Worm (Caenorhabditis elegans) whole organism, young adult: ENCODE measurements around the gene zig-4.

ENCODE experiments used
- B0261.1 ChIP-seq: sonication (generic microtip); optimal IDR thresholded peaks from 2 replicates; lab custom pipeline; 2016; ENCODE audit warnings: mild to moderate bottlenecking, missing genetic modification characterization, moderate library complexity, missing compliant biosample characterization
- F10E7.11 ChIP-seq: sonication (generic microtip); optimal IDR thresholded peaks from 2 replicates; lab custom pipeline; 2017; ENCODE audit warnings: mild to moderate bottlenecking, missing genetic modification characterization, moderate library complexity, missing compliant biosample characterization
- F23B12.7 ChIP-seq: sonication (generic microtip); optimal IDR thresholded peaks from 2 replicates; lab custom pipeline; 2017; ENCODE audit warnings: missing genetic modification characterization, mild to moderate bottlenecking, missing compliant biosample characterization, antibody characterized with exemption, moderate library complexity; ENCODE audit not compliant: insufficient read depth
- F33H1.4 ChIP-seq: fragments of 200-800 bp; sonication (Bioruptor generic); IDR thresholded peaks from 2 replicates; pipeline ENCODE4 v1.3.6; 2022; ENCODE audit warnings: missing genetic modification reagents, missing genetic modification characterization, missing compliant biosample characterization
- F55B11.4 ChIP-seq: sonication (generic microtip); optimal IDR thresholded peaks from 2 replicates; lab custom pipeline; 2016; ENCODE audit warnings: missing compliant biosample characterization, missing genetic modification characterization, borderline replicate concordance; ENCODE audit not compliant: insufficient read depth
- F57A8.1 ChIP-seq: fragments of 200-800 bp; sonication (Bioruptor generic); optimal IDR thresholded peaks from 2 replicates; lab custom pipeline; 2018; ENCODE audit warnings: mild to moderate bottlenecking, missing genetic modification characterization, moderate library complexity, missing compliant biosample characterization
- T26A5.8 ChIP-seq: sonication (generic microtip); optimal IDR thresholded peaks from 2 replicates; lab custom pipeline; 2016; ENCODE audit warnings: missing genetic modification characterization, missing compliant biosample characterization
- Y53F4B.3 ChIP-seq: fragments of 200-800 bp; sonication (Bioruptor generic); IDR thresholded peaks from 2 replicates; pipeline ENCODE4 v1.3.6; 2022; ENCODE audit warnings: missing genetic modification reagents, missing genetic modification characterization, missing compliant biosample characterization
- Y79H2A.3 ChIP-seq: fragments of 200-800 bp; sonication (Bioruptor generic); conservative IDR thresholded peaks from 2 replicates; pipeline ENCODE4 v1.3.6; 2022; ENCODE audit warnings: missing genetic modification reagents, missing genetic modification characterization, missing compliant biosample characterization
- Y95B8A.8 ChIP-seq: fragments of 200-800 bp; sonication (Bioruptor generic); IDR thresholded peaks from 2 replicates; pipeline ENCODE4 v1.3.6; 2022; ENCODE audit warnings: missing genetic modification reagents, missing genetic modification characterization, missing compliant biosample characterization
- ZK185.1 ChIP-seq: sonication (generic microtip); optimal IDR thresholded peaks from 2 replicates; lab custom pipeline; 2016; ENCODE audit warnings: mild to moderate bottlenecking, missing genetic modification characterization, missing compliant biosample characterization; ENCODE audit not compliant: poor library complexity, severe bottlenecking
- ama-1 ChIP-seq, 3 experiments: fragments of 150-350 bp in 1 of 3; sonication (generic microtip) in 2 of 3; optimal IDR thresholded peaks; 2 replicates each; lab custom pipeline; 2014 to 2018; ENCODE audit warnings: missing biosample characterization in 2 of 3, missing genetic modification characterization in 2 of 3, missing genetic modification reagents in 2 of 3
- atf-7 ChIP-seq: sonication (generic microtip); optimal IDR thresholded peaks from 2 replicates; lab custom pipeline; 2017; ENCODE audit warnings: mild to moderate bottlenecking, missing genetic modification characterization, missing compliant biosample characterization
- attf-6 ChIP-seq: fragments of 200-800 bp; sonication (Bioruptor generic); IDR thresholded peaks from 2 replicates; pipeline ENCODE4 v1.3.6; 2022; ENCODE audit warnings: missing genetic modification reagents, missing genetic modification characterization, missing compliant biosample characterization
- bed-2 ChIP-seq: fragments of 200-800 bp; sonication (Bioruptor generic); IDR thresholded peaks from 2 replicates; pipeline ENCODE4 v1.3.6; 2022; ENCODE audit warnings: missing genetic modification reagents, missing genetic modification characterization, missing compliant biosample characterization
- ccch-3 ChIP-seq: fragments of 200-800 bp; sonication (Bioruptor generic); optimal IDR thresholded peaks from 2 replicates; lab custom pipeline; 2018; ENCODE audit warnings: mild to moderate bottlenecking, missing genetic modification characterization, missing compliant biosample characterization
- cebp-2 ChIP-seq: fragments of 200-800 bp; sonication (Bioruptor generic); IDR thresholded peaks from 2 replicates; pipeline ENCODE4 v1.3.6; 2022; ENCODE audit warnings: missing genetic modification characterization, missing compliant biosample characterization
- ceh-100 ChIP-seq: fragments of 200-800 bp; sonication (Bioruptor generic); IDR thresholded peaks from 2 replicates; pipeline ENCODE4 v1.3.6; 2022; ENCODE audit warnings: missing genetic modification reagents, missing genetic modification characterization, missing compliant biosample characterization
- ceh-58 ChIP-seq: fragments of 200-800 bp; sonication (Bioruptor generic); IDR thresholded peaks from 2 replicates; pipeline ENCODE4 v1.3.6; 2022; ENCODE audit warnings: missing genetic modification characterization, missing compliant biosample characterization
- die-1 ChIP-seq: sonication (generic microtip); optimal IDR thresholded peaks from 2 replicates; lab custom pipeline; 2016; ENCODE audit warnings: missing genotype, mild to moderate bottlenecking, missing genetic modification characterization, missing compliant biosample characterization
- dox-1 ChIP-seq: fragments of 200-800 bp; sonication (Bioruptor generic); IDR thresholded peaks from 2 replicates; pipeline ENCODE4 v1.3.6; 2022; ENCODE audit warnings: missing genetic modification reagents, missing genetic modification characterization, missing compliant biosample characterization
- hlh-26 ChIP-seq: fragments of 200-800 bp; sonication (Bioruptor generic); conservative IDR thresholded peaks from 2 replicates; pipeline ENCODE4 v1.3.6; 2022; ENCODE audit warnings: missing genetic modification reagents, missing genetic modification characterization, missing compliant biosample characterization
- hmg-1.2 ChIP-seq: fragments of 200-800 bp; sonication (Bioruptor generic); IDR thresholded peaks from 2 replicates; pipeline ENCODE4 v1.3.6; 2022; ENCODE audit warnings: missing genetic modification reagents, missing genetic modification characterization, missing compliant biosample characterization
- hrde-1 ChIP-seq: sonication (generic microtip); optimal IDR thresholded peaks from 2 replicates; lab custom pipeline; 2016; ENCODE audit warnings: missing genetic modification characterization, mild to moderate bottlenecking, missing compliant biosample characterization, moderate library complexity, missing genotype, missing genetic modification reagents, borderline replicate concordance
- hsf-1 ChIP-seq: fragments of 200-800 bp; sonication (Bioruptor generic); IDR thresholded peaks from 2 replicates; pipeline ENCODE4 v1.3.6; 2022; ENCODE audit warnings: missing genetic modification reagents, missing genetic modification characterization, missing compliant biosample characterization
- lag-1 ChIP-seq: fragments of 200-800 bp; sonication (Bioruptor generic); IDR thresholded peaks from 2 replicates; pipeline ENCODE4 v1.3.6; 2022; ENCODE audit warnings: missing genetic modification reagents, missing genetic modification characterization, missing compliant biosample characterization
- let-526 ChIP-seq: fragments of 200-800 bp; sonication (Bioruptor generic); IDR thresholded peaks from 2 replicates; pipeline ENCODE4 v1.3.6; 2022; ENCODE audit warnings: missing genetic modification reagents, missing genetic modification characterization, missing compliant biosample characterization
- madf-6 ChIP-seq: fragments of 200-800 bp; sonication (Bioruptor generic); IDR thresholded peaks from 2 replicates; pipeline ENCODE4 v1.3.6; 2022; ENCODE audit warnings: missing genetic modification reagents, missing genetic modification characterization, missing compliant biosample characterization
- mcd-1 ChIP-seq: fragments of 200-800 bp; sonication (Bioruptor generic); IDR thresholded peaks from 2 replicates; pipeline ENCODE4 v1.3.6; 2022; ENCODE audit warnings: missing genetic modification reagents, missing genetic modification characterization, missing compliant biosample characterization
- mel-28 ChIP-seq: sonication (generic microtip); optimal IDR thresholded peaks from 2 replicates; lab custom pipeline; 2016; ENCODE audit warnings: borderline replicate concordance, mild to moderate bottlenecking, missing genetic modification characterization, missing compliant biosample characterization
- mes-4 ChIP-seq: sonication (generic microtip); optimal IDR thresholded peaks from 2 replicates; lab custom pipeline; 2016; ENCODE audit warnings: missing genotype, missing genetic modification characterization, missing compliant biosample characterization
- nhr-179 ChIP-seq: sonication (generic microtip); optimal IDR thresholded peaks from 2 replicates; lab custom pipeline; 2016; ENCODE audit warnings: mild to moderate bottlenecking, missing genetic modification characterization, missing compliant biosample characterization
- nhr-27 ChIP-seq: fragments of 200-800 bp; sonication (Bioruptor generic); optimal IDR thresholded peaks from 2 replicates; lab custom pipeline; 2018; ENCODE audit warnings: mild to moderate bottlenecking, missing genetic modification characterization, moderate library complexity, missing compliant biosample characterization
- nhr-90 ChIP-seq: sonication (generic microtip); optimal IDR thresholded peaks from 2 replicates; lab custom pipeline; 2016; ENCODE audit warnings: missing genotype, mild to moderate bottlenecking, missing genetic modification characterization, missing compliant biosample characterization
- rcor-1 ChIP-seq: fragments of 200-800 bp; sonication (Bioruptor generic); IDR thresholded peaks from 2 replicates; pipeline ENCODE4 v1.3.6; 2022; ENCODE audit warnings: missing genetic modification reagents, missing genetic modification characterization, missing compliant biosample characterization
- rec-8 ChIP-seq, 2 experiments: sonication (generic microtip); optimal IDR thresholded peaks; 2 replicates each; lab custom pipeline; 2016; ENCODE audit warnings: mild to moderate bottlenecking in 2 of 2, missing genetic modification characterization in 2 of 2, missing genetic modification reagents in 2 of 2, missing genotype in 2 of 2, missing biosample characterization in 1 of 2, missing compliant biosample characterization in 1 of 2, moderate library complexity in 1 of 2
- repo-1 ChIP-seq: sonication (generic microtip); optimal IDR thresholded peaks from 2 replicates; lab custom pipeline; 2017; ENCODE audit warnings: mild to moderate bottlenecking, missing genetic modification characterization, missing compliant biosample characterization
- rpc-1 ChIP-seq, 2 experiments: fragments of 150-350 bp in 1 of 2; sonication (generic microtip) in 1 of 2; optimal IDR thresholded peaks; 2 replicates each; lab custom pipeline; 2014 to 2018; ENCODE audit warnings: missing biosample characterization in 1 of 2, missing genetic modification characterization in 1 of 2, missing genetic modification reagents in 1 of 2, missing genotype in 1 of 2
- snpc-4 ChIP-seq, 5 experiments: fragments of 150-350 bp in 1 of 5; sonication (generic microtip) in 4 of 5; optimal IDR thresholded peaks; 2 replicates each; lab custom pipeline; 2014 to 2018; ENCODE audit warnings: missing genetic modification characterization in 5 of 5, missing biosample characterization in 3 of 5, antibody characterized with exemption in 2 of 5, mild to moderate bottlenecking in 2 of 5, missing compliant biosample characterization in 2 of 5, missing genotype in 2 of 5, moderate library complexity in 2 of 5, missing genetic modification reagents in 1 of 5
- unc-62 ChIP-seq: fragments of 150-350 bp; optimal IDR thresholded peaks from 2 replicates; lab custom pipeline; 2014; ENCODE audit warnings: missing biosample characterization, missing genetic modification reagents, missing genetic modification characterization
- zfh-2 ChIP-seq: fragments of 200-800 bp; sonication (Bioruptor generic); conservative IDR thresholded peaks from 2 replicates; pipeline ENCODE4 v1.3.6; 2022; ENCODE audit warnings: missing genetic modification reagents, missing genetic modification characterization, missing compliant biosample characterization

The zig-4 gene

DNA sequence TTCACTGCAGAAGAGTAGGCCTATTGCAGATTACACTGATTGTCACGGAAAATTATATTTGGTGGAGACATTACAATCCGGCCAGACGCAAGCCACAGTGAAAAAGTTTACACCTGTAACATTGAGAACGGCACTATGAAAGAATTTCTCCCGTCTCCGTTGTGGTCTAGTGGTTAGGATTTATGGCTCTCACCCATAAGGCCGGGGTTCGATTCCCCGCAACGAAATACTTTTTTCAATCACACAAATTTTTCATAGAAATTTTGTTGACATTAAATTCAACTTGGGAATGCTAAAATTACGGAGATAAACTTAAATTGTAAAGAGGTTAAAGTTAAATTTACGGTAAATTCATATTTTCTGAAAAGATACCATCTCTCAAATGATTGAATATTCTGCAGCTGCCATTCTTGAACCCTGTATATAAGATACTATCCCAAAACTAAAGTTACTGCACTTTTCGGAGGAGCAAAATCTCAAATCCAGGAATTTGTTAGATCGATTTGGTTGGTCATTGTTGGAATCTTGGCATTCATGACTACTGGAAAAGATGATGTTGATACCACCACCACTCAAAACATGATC lies 18.7 kb upstream of the zig-4 start, which contains the start of gene C39D10.1 (continued):
- TF ChIP-seq F33H1.4 (GFP tag; lab: Robert Waterston, UW) (no peak), F10E7.11 (tag; lab: Kevin White, UChicago) (no peak), rpc-1 (optimal IDR thresholded peaks at IDR 0.05; lab: Kevin White, UChicago) (peak; percentile 81), rpc-1 (tag; optimal IDR thresholded peaks at IDR 0.05; lab: Kevin White, UChicago) (peak; percentile 92), nhr-179 (tag; lab: Kevin White, UChicago) (no peak), Y95B8A.8 (GFP tag; lab: Robert Waterston, UW) (no peak), die-1 (tag; lab: Kevin White, UChicago) (peak; percentile 69), Y79H2A.3 (no peak), T26A5.8 (no peak), atf-7 (tag; lab: Kevin White, UChicago) (no peak), snpc-4 (GFP tag; optimal IDR thresholded peaks at IDR 0.05; lab: Kevin White, UChicago) (peak; percentile 75), snpc-4 (tag; optimal IDR thresholded peaks at IDR 0.05; lab: Kevin White, UChicago) (peak in 1 of 4 experiments; percentile 67), mcd-1 (GFP tag; lab: Robert Waterston, UW) (no peak), hmg-1.2 (peak; percentile 47), ama-1 (optimal IDR thresholded peaks at IDR 0.05; lab: Kevin White, UChicago) (no peak), ama-1 (GFP tag; optimal IDR thresholded peaks at IDR 0.05; lab: Kevin White, UChicago) (peak in 1 of 2 experiments; percentile 87), mes-4 (tag; lab: Kevin White, UChicago) (peak; percentile 26), F23B12.7 (tag; lab: Kevin White, UChicago) (peak; percentile 31), hrde-1 (peak; percentile 7), cebp-2 (no peak), attf-6 (GFP tag; lab: Robert Waterston, UW) (peak; percentile 19; the same call in 1 of the 2 replicates), dox-1 (GFP tag; lab: Robert Waterston, UW) (peak; percentile 28; the same call in 1 of the 2 replicates), madf-6 (GFP tag; lab: Robert Waterston, UW) (0 out of 2 replicates have a peak, but pooled peaks have one; percentile 26), hlh-26 (no peak), rec-8 (tag; optimal IDR thresholded peaks at IDR 0.05; lab: Kevin White, UChicago) (peak; percentile 9 to 13), repo-1 (tag; lab: Kevin White, UChicago) (no peak), nhr-90 (tag; lab: Kevin White, UChicago) (peak; percentile 71), ZK185.1 (tag; lab: Kevin White, UChicago) (peak; percentile 58), B0261.1 (peak; percentile 78), ccch-3 (GFP tag; lab: Kevin White, UChicago) (no peak), lag-1 (GFP tag; lab: Robert Waterston, UW) (no peak)
- TF ChIP-seq, all 124 proteins: peak for 30

DNA sequence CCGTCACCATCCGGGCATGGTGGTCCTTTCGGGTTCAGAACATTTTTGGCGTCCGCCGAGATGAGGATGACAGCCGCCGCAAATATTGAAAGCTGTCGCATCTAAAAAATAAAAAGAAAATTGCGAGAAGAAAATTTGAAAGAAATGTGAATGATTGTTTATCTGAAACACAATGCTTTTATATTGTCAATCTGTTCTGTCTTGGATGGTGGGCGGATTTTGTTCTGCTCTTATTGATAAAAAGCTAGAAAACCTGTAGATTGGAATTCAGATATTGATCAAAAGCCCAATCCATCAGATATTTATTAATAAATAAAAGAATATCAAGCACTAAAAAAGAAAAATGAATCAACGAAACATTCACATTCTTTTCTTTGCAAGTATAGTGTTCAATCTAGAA lies 11.4 kb upstream of the zig-4 start, which contains the start of gene C39D10.7:
Gene C39D10.7 (minus strand): TSS at position 101 of the 400 bp plus-strand sequence.
- TF ChIP-seq bed-2 (GFP tag; lab: Robert Waterston, UW): no peak
- no peak for TF ChIP-seq unc-62 (GFP tag; lab: Kevin White, UChicago)
- TF ChIP-seq snpc-4 (GFP tag; optimal IDR thresholded peaks at IDR 0.05; lab: Kevin White, UChicago): no peak
- no peak for TF ChIP-seq snpc-4 (tag; optimal IDR thresholded peaks at IDR 0.05; lab: Kevin White, UChicago)
- TF ChIP-seq ceh-58 (GFP tag; lab: Robert Waterston, UW): no peak
- no peak for TF ChIP-seq let-526 (GFP tag; lab: Robert Waterston, UW)
- no peak for TF ChIP-seq F55B11.4 (tag; lab: Kevin White, UChicago)
- TF ChIP-seq hlh-26: no peak
- TF ChIP-seq rcor-1 (GFP tag; lab: Robert Waterston, UW): no peak
- TF ChIP-seq F57A8.1 (GFP tag; lab: Kevin White, UChicago): no peak
- no peak for TF ChIP-seq zfh-2 (GFP tag; lab: Robert Waterston, UW)
- TF ChIP-seq Y53F4B.3 (GFP tag; lab: Robert Waterston, UW): no peak
- TF ChIP-seq mel-28 (tag; lab: Kevin White, UChicago): no peak
- TF ChIP-seq nhr-27 (tag; lab: Kevin White, UChicago): no peak
- TF ChIP-seq ceh-100: no peak
- TF ChIP-seq hsf-1 (GFP tag; lab: Robert Waterston, UW): no peak
